Worm (Caenorhabditis elegans) whole organism, dauer: ENCODE results near the gene F33C8.2.

ENCODE experiments used
- unc-62 ChIP-seq: sonication (generic microtip); optimal IDR thresholded peaks from 2 replicates; lab custom pipeline; 2017; ENCODE audit warnings: missing biosample characterization, missing genetic modification reagents, missing genetic modification characterization

The F33C8.2 gene

ce11 chrX:14717782-14718181 lies 3.4 kb upstream of the F33C8.2 start:
- no peak for TF ChIP-seq unc-62 (GFP tag; lab: Kevin White, UChicago)

ce11 chrX:14724935-14725334 lies 3.7 kb downstream of the F33C8.2 start:
- TF ChIP-seq unc-62 (GFP tag; lab: Kevin White, UChicago) = no peak

- TF ChIP-seq unc-62 (GFP tag; lab: Kevin White, UChicago) = no peak
These were observed 8.1 kb downstream of the F33C8.2 start, which contains the start of gene tsp-8 for ce11 chrX:14729319-14729718. Gene tsp-8 (minus strand): TSS chrX:14729503.

ce11 chrX:14731828-14732331 lies 10.7 kb downstream of the F33C8.2 start, which contains the start of gene F33C8.4:
Gene F33C8.4 (plus strand): TSS chrX:14732281.
- TF ChIP-seq unc-62 (GFP tag; lab: Kevin White, UChicago) = no peak

- no peak for TF ChIP-seq unc-62 (GFP tag; lab: Kevin White, UChicago)
These were observed 15.0 kb downstream of the F33C8.2 start for ce11 chrX:14736220-14736619.

- no peak for TF ChIP-seq unc-62 (GFP tag; lab: Kevin White, UChicago)
These were observed 15.9 kb downstream of the F33C8.2 start for ce11 chrX:14736955-14737621.

- no peak for TF ChIP-seq unc-62 (GFP tag; lab: Kevin White, UChicago)
These were observed 16.4 kb downstream of the F33C8.2 start for ce11 chrX:14737623-14738022.

- TF ChIP-seq unc-62 (GFP tag; lab: Kevin White, UChicago) = no peak
These were observed 18.3 kb downstream of the F33C8.2 start for ce11 chrX:14739466-14739865.

- no peak for TF ChIP-seq unc-62 (GFP tag; lab: Kevin White, UChicago)
These were observed 18.8 kb downstream of the F33C8.2 start, which contains the start of gene C05G5.1 for ce11 chrX:14740019-14740418. Gene C05G5.1 (minus strand): TSS chrX:14740119.

ce11 chrX:14743210-14743609 lies 22.0 kb downstream of the F33C8.2 start:
- TF ChIP-seq unc-62 (GFP tag; lab: Kevin White, UChicago) = no peak

ce11 chrX:14743780-14744179 lies 22.6 kb downstream of the F33C8.2 start, which contains the start of gene C05G5.7:
Gene C05G5.7 (minus strand): TSS chrX:14743780.
- no peak for TF ChIP-seq unc-62 (GFP tag; lab: Kevin White, UChicago)

ce11 chrX:14744496-14744895 lies 23.3 kb downstream of the F33C8.2 start:
- TF ChIP-seq unc-62 (GFP tag; lab: Kevin White, UChicago) = no peak

ce11 chrX:14745218-14745617 lies 24.0 kb downstream of the F33C8.2 start:
- TF ChIP-seq unc-62 (GFP tag; lab: Kevin White, UChicago) = no peak

ce11 chrX:14746948-14747347 lies 25.8 kb downstream of the F33C8.2 start, which contains the start of gene C05G5.2:
Gene C05G5.2 (plus strand): TSS chrX:14747303.
- TF ChIP-seq unc-62 (GFP tag; lab: Kevin White, UChicago) = no peak

- TF ChIP-seq unc-62 (GFP tag; lab: Kevin White, UChicago) = no peak
These were observed 30.7 kb downstream of the F33C8.2 start, which contains the start of gene C05G5.3 for ce11 chrX:14751911-14752310. Gene C05G5.3 (minus strand): TSS chrX:14752011.

ce11 chrX:14753514-14754076 lies 32.4 kb downstream of the F33C8.2 start, which contains the start of gene sucl-1:
Gene sucl-1 (plus strand): TSS chrX:14754026.
- TF ChIP-seq unc-62 (GFP tag; lab: Kevin White, UChicago) = no peak
